Worm (Caenorhabditis elegans): Measurements from ENCODE around the gene rnf-5.

DNA sequence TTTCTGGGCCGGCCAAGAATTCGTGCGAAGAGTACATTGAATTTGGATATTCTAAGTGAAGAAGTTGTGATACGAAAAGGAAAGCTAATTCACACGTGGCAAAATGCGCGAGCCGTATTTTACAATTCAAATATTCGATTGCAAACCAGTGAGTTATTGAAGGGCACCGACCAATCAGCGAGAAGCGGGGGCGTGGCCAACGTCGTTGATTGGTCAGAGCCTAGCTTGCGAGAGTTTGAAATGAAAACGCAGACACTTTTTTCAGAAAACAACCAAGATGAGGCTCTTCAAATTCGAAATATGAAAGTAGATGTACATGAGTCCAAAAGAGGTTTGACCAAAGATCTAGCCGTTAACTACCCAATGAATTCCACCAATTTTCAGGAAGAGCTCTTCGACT lies 44.0 kb upstream of the rnf-5 start:
- TF ChIP-seq sptf-2 (GFP tag; optimal IDR thresholded peaks at IDR 0.05) (no peak), repo-1 (tag; optimal IDR thresholded peaks at IDR 0.05) (no peak), ama-1 (optimal IDR thresholded peaks at IDR 0.05) (no peak), ama-1 (GFP tag; optimal IDR thresholded peaks at IDR 0.05) (no peak)

All from whole organism, young adult.